Worm (Caenorhabditis elegans): ENCODE results near the gene ceh-31.

- TF ChIP-seq unc-55 (GFP tag; optimal IDR thresholded peaks at IDR 0.05): no peak
- TF ChIP-seq ceh-31 (tag; optimal IDR thresholded peaks at IDR 0.05): no peak
- no peak for TF ChIP-seq ama-1 (optimal IDR thresholded peaks at IDR 0.05)
- no peak for TF ChIP-seq fax-1 (tag; optimal IDR thresholded peaks at IDR 0.05)
- no peak for TF ChIP-seq ceh-22 (tag; optimal IDR thresholded peaks at IDR 0.05)
- no peak for TF ChIP-seq pqm-1 (tag; optimal IDR thresholded peaks at IDR 0.05)
- TF ChIP-seq tbx-2 (tag; optimal IDR thresholded peaks at IDR 0.05): no peak
Observed at ce11 chrX:3110576-3110975, 40.4 kb upstream of the ceh-31 start, which contains the start of gene gpcp-1.
